Worm (Caenorhabditis elegans) whole organism, late embryonic: ENCODE results near the gene C29F5.1.

Source experiments
- C08G9.2 ChIP-seq: sonication (generic microtip); optimal IDR thresholded peaks from 2 replicates; lab custom pipeline; 2016; ENCODE audit warnings: mild to moderate bottlenecking, missing genetic modification characterization, moderate library complexity, missing compliant biosample characterization
- C38D4.7 ChIP-seq: fragments of 200-800 bp; sonication (Bioruptor generic); optimal IDR thresholded peaks from 2 replicates; lab custom pipeline; 2018; ENCODE audit warnings: mild to moderate bottlenecking, missing genetic modification characterization, moderate library complexity, missing compliant biosample characterization
- F13H6.1 ChIP-seq: sonication (generic microtip); optimal IDR thresholded peaks from 2 replicates; lab custom pipeline; 2016; ENCODE audit warnings: missing genetic modification characterization, missing compliant biosample characterization
- T23F11.4 ChIP-seq: fragments of 200-800 bp; sonication (Bioruptor generic); optimal IDR thresholded peaks from 2 replicates; lab custom pipeline; 2018; ENCODE audit warnings: mild to moderate bottlenecking, missing genetic modification characterization, missing compliant biosample characterization
- ama-1 ChIP-seq: fragments of 150-350 bp; optimal IDR thresholded peaks from 2 replicates; lab custom pipeline; 2014
- ceh-19 ChIP-seq: fragments of 200-800 bp; sonication (Bioruptor generic); optimal IDR thresholded peaks from 2 replicates; lab custom pipeline; 2018; ENCODE audit warnings: mild to moderate bottlenecking, missing genetic modification characterization, missing compliant biosample characterization
- ceh-24 ChIP-seq: sonication (generic microtip); optimal IDR thresholded peaks from 2 replicates; lab custom pipeline; 2016; ENCODE audit warnings: mild to moderate bottlenecking, missing genetic modification characterization, missing compliant biosample characterization
- ceh-30 ChIP-seq: fragments of 150-350 bp; optimal IDR thresholded peaks from 2 replicates; lab custom pipeline; 2014; ENCODE audit warnings: missing biosample characterization, missing genetic modification characterization
- ceh-31 ChIP-seq: sonication (generic microtip); optimal IDR thresholded peaks from 2 replicates; lab custom pipeline; 2016; ENCODE audit warnings: missing genetic modification characterization, missing compliant biosample characterization
- ceh-34 ChIP-seq: sonication (generic microtip); optimal IDR thresholded peaks from 2 replicates; lab custom pipeline; 2016; ENCODE audit warnings: mild to moderate bottlenecking, missing genetic modification characterization, missing compliant biosample characterization
- ceh-45 ChIP-seq: fragments of 200-800 bp; sonication (Bioruptor generic); IDR thresholded peaks from 2 replicates; pipeline ENCODE4 v1.3.6; 2022; ENCODE audit warnings: missing genetic modification reagents, missing genetic modification characterization, missing compliant biosample characterization
- ceh-48 ChIP-seq: sonication (generic microtip); optimal IDR thresholded peaks from 2 replicates; lab custom pipeline; 2016; ENCODE audit warnings: missing genetic modification characterization, inconsistent platforms, missing compliant biosample characterization
- ceh-6 ChIP-seq: fragments of 200-800 bp; sonication (Bioruptor generic); optimal IDR thresholded peaks from 2 replicates; lab custom pipeline; 2018; ENCODE audit warnings: mild to moderate bottlenecking, missing genetic modification characterization, missing compliant biosample characterization
- dmd-4 ChIP-seq: sonication (generic microtip); optimal IDR thresholded peaks from 2 replicates; lab custom pipeline; 2016; ENCODE audit warnings: borderline replicate concordance, missing genetic modification characterization, missing compliant biosample characterization
- elt-2 ChIP-seq: sonication (generic microtip); optimal IDR thresholded peaks from 2 replicates; lab custom pipeline; 2016; ENCODE audit warnings: missing genetic modification reagents, missing genetic modification characterization, missing compliant biosample characterization
- eyg-1 ChIP-seq: sonication (generic microtip); optimal IDR thresholded peaks from 2 replicates; lab custom pipeline; 2016; ENCODE audit warnings: missing genotype, missing genetic modification characterization, missing compliant biosample characterization
- gmeb-2 ChIP-seq: sonication (generic microtip); optimal IDR thresholded peaks from 2 replicates; lab custom pipeline; 2016; ENCODE audit warnings: missing genetic modification characterization, inconsistent platforms, missing compliant biosample characterization
- hlh-15 ChIP-seq: sonication (generic microtip); optimal IDR thresholded peaks from 2 replicates; lab custom pipeline; 2016; ENCODE audit warnings: missing genetic modification characterization, missing compliant biosample characterization
- lin-11 ChIP-seq: fragments of 200-800 bp; sonication (Bioruptor generic); optimal IDR thresholded peaks from 2 replicates; lab custom pipeline; 2018; ENCODE audit warnings: mild to moderate bottlenecking, missing genetic modification characterization, missing compliant biosample characterization
- mec-3 ChIP-seq: sonication (generic microtip); optimal IDR thresholded peaks from 2 replicates; lab custom pipeline; 2016; ENCODE audit warnings: borderline replicate concordance, missing genetic modification characterization, missing compliant biosample characterization
- nhr-11 ChIP-seq: fragments of 150-350 bp; optimal IDR thresholded peaks from 2 replicates; lab custom pipeline; 2014; ENCODE audit warnings: missing biosample characterization, missing genetic modification characterization
- nhr-232 ChIP-seq: sonication (generic microtip); optimal IDR thresholded peaks from 2 replicates; lab custom pipeline; 2016; ENCODE audit warnings: missing genetic modification characterization, missing compliant biosample characterization
- npax-4 ChIP-seq: sonication (generic microtip); optimal IDR thresholded peaks from 2 replicates; lab custom pipeline; 2016; ENCODE audit warnings: missing genetic modification characterization, missing compliant biosample characterization
- pag-3 ChIP-seq: sonication (generic microtip); optimal IDR thresholded peaks from 2 replicates; lab custom pipeline; 2016; ENCODE audit warnings: missing compliant biosample characterization, missing genetic modification characterization, borderline replicate concordance
- pha-2 ChIP-seq: sonication (generic microtip); optimal IDR thresholded peaks from 2 replicates; lab custom pipeline; 2017; ENCODE audit warnings: mild to moderate bottlenecking, missing genetic modification characterization, missing compliant biosample characterization
- pha-4 ChIP-seq: fragments of 150-350 bp; optimal IDR thresholded peaks from 2 replicates; lab custom pipeline; 2018; ENCODE audit warnings: missing biosample characterization, missing genetic modification reagents, missing genetic modification characterization
- sox-4 ChIP-seq: sonication (generic microtip); optimal IDR thresholded peaks from 2 replicates; lab custom pipeline; 2017; ENCODE audit warnings: mild to moderate bottlenecking, missing genetic modification characterization, inconsistent platforms, missing compliant biosample characterization
- tbx-2 ChIP-seq: sonication (generic microtip); optimal IDR thresholded peaks from 2 replicates; lab custom pipeline; 2016; ENCODE audit warnings: missing genetic modification characterization, missing compliant biosample characterization
- ttx-3 ChIP-seq: sonication (generic microtip); optimal IDR thresholded peaks from 2 replicates; lab custom pipeline; 2016; ENCODE audit warnings: missing genetic modification reagents, missing genetic modification characterization, missing compliant biosample characterization
- unc-3 ChIP-seq, 2 experiments: fragments of 200-800 bp in 1 of 2; sonication (Bioruptor generic) in 1 of 2; sonication (generic microtip) in 1 of 2; conservative IDR thresholded peaks in 1 of 2; optimal IDR thresholded peaks in 1 of 2; 2 replicates each; pipeline versions ENCODE4 v1.3.6 to Lab custom; 2016 to 2022; ENCODE audit warnings: missing compliant biosample characterization in 2 of 2, missing genetic modification characterization in 2 of 2, missing genetic modification reagents in 1 of 2
- unc-42 ChIP-seq: sonication (generic microtip); optimal IDR thresholded peaks from 2 replicates; lab custom pipeline; 2016; ENCODE audit warnings: missing genotype, missing genetic modification characterization, missing compliant biosample characterization
- zip-5 ChIP-seq: sonication (generic microtip); optimal IDR thresholded peaks from 2 replicates; lab custom pipeline; 2016; ENCODE audit warnings: missing genetic modification characterization, missing compliant biosample characterization

C29F5.1 gene

ce11 chrII:6311888-6312287 is 8.6 kb downstream of the C29F5.1 start:
- TF ChIP-seq ceh-45 (GFP tag; lab: Robert Waterston, UW) (no peak), nhr-232 (tag; lab: Kevin White, UChicago) (no peak), ceh-6 (GFP tag; lab: Kevin White, UChicago) (no peak), unc-3 (GFP tag; conservative IDR thresholded peaks at IDR 0.05; lab: Robert Waterston, UW) (no peak), unc-3 (tag; optimal IDR thresholded peaks at IDR 0.05; lab: Kevin White, UChicago) (no peak), unc-42 (no peak), pag-3 (tag; lab: Kevin White, UChicago) (no peak), hlh-15 (no peak), zip-5 (no peak), ceh-24 (tag; lab: Kevin White, UChicago) (no peak), F13H6.1 (tag; lab: Kevin White, UChicago) (no peak), ceh-34 (tag; lab: Kevin White, UChicago) (no peak), ttx-3 (no peak), pha-2 (tag; lab: Kevin White, UChicago) (no peak), lin-11 (tag; lab: Kevin White, UChicago) (no peak), eyg-1 (no peak), ceh-31 (tag; lab: Kevin White, UChicago) (no peak)

DNA sequence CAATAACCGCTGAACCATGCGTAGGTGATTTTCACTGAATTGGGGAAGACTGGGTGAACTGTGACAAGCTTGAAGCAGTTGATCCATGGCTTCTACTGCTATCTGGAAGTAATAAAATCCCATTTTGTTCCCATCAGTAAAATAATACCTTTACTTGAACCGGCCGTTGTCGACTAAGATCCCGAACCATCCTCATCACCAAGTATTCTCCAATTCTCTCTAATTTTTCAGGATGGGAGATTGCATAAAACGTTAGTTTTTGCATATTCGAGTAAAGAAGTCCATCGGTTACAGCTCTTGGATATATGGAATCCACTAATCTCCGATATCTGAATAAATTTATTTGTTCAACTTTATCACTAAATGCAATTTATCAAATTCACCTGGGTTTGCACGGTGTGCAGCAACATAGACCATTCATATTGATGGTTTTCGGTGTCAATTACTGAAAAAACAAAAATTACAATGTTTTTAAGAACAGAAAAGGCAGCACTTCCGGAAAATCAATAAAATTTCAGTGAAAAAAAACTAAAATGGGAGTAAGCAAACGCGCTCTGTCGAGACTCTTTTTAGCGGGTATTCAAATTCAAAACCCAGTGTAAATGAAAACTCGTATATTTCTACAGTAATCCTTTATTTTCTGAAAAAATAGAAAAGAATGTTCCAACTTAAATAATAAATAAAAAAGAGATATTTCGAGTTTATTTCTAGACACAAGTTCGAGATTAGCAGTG is 17.5 kb downstream of the C29F5.1 start, which contains the start of gene efr-3:
TSS of gene efr-3 (minus strand) at position 505 of the 734 bp plus-strand sequence.
- TF ChIP-seq ceh-48 (tag; lab: Kevin White, UChicago) (peak; percentile 90), unc-42 (peak; percentile 6), npax-4 (tag; lab: Kevin White, UChicago) (no peak)

ce11 chrII:6322081-6322480 is 18.8 kb downstream of the C29F5.1 start:
- TF ChIP-seq pha-4 (no peak), ceh-48 (tag; lab: Kevin White, UChicago) (no peak), ceh-30 (tag; lab: Kevin White, UChicago) (no peak)
- TF ChIP-seq, all 69 proteins: peak for 0

DNA sequence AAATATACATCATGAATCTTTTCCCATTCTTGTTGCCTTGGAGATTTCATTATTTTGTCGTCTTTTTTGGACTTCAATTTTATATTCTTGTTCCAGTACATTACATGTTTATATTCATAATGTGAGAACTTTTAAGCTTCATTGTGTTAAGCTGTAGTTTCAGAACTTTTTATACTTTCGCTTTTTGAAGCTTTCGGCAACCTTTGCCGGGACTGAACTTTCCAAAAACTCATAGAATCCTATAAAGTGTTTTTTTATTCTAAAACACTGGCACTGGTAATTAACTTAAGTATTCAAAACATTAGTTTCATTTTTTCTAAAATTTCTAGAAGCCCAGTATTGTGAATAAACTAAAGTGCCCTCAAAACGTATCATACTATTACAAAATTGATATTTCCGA is 19.7 kb downstream of the C29F5.1 start, which contains the start of gene C32D5.4:
TSS of gene C32D5.4 (minus strand) at position 101 of the 400 bp plus-strand sequence.
- TF ChIP-seq ceh-6 (GFP tag; lab: Kevin White, UChicago) (no peak), pha-4 (no peak), dmd-4 (tag; lab: Kevin White, UChicago) (no peak), ceh-19 (GFP tag; lab: Kevin White, UChicago) (no peak), tbx-2 (tag; lab: Kevin White, UChicago) (no peak)

ce11 chrII:6324086-6324485 is 20.8 kb downstream of the C29F5.1 start, which contains the start of gene sma-6:
Gene sma-6, plus strand, starts transcription at chrII:6324484.
- TF ChIP-seq elt-2 (tag; lab: Kevin White, UChicago) (no peak), T23F11.4 (GFP tag; lab: Kevin White, UChicago) (no peak), sox-4 (no peak), mec-3 (tag; lab: Kevin White, UChicago) (no peak), ama-1 (lab: Kevin White, UChicago) (no peak), gmeb-2 (no peak), nhr-11 (tag; lab: Kevin White, UChicago) (no peak), C38D4.7 (no peak), tbx-2 (tag; lab: Kevin White, UChicago) (no peak), C08G9.2 (tag; lab: Kevin White, UChicago) (no peak)
